Fruit fly (Drosophila melanogaster) whole organism, prepupa: ENCODE measurements around the gene CG46281.

Source experiments
- CG10631 ChIP-seq: fragments of 200-800 bp; sonication (Bioruptor generic); optimal IDR thresholded peaks from 2 replicates; lab custom pipeline; 2016; ENCODE audit warnings: missing biosample characterization, missing genetic modification characterization
- CG15336 ChIP-seq: fragments of 200-800 bp; sonication (Bioruptor generic); IDR thresholded peaks from 2 replicates; pipeline ENCODE4 v1.3.6; 2022; ENCODE audit warnings: missing biosample characterization, missing genetic modification characterization
- CG4318 ChIP-seq: fragments of 200-800 bp; sonication (Bioruptor generic); optimal IDR thresholded peaks from 3 replicates; lab custom pipeline; 2017; ENCODE audit warnings: missing biosample characterization, mild to moderate bottlenecking, missing genetic modification characterization
- Eip78C ChIP-seq: fragments of 200-800 bp; sonication (Bioruptor generic); peaks from one replicate; lab custom pipeline; 2016; ENCODE audit warnings: missing biosample characterization, missing genetic modification characterization
- Eip93F ChIP-seq: fragments of 200-800 bp; sonication (Bioruptor generic); optimal IDR thresholded peaks from 2 replicates; lab custom pipeline; 2016; ENCODE audit warnings: missing biosample characterization, mild to moderate bottlenecking, missing genetic modification characterization
- Met ChIP-seq: fragments of 200-800 bp; sonication (Bioruptor generic); optimal IDR thresholded peaks from 3 replicates; lab custom pipeline; 2016; ENCODE audit warnings: missing biosample characterization, missing genetic modification characterization
- OdsH ChIP-seq: fragments of 200-800 bp; sonication (Bioruptor generic); optimal IDR thresholded peaks from 3 replicates; lab custom pipeline; 2016; ENCODE audit warnings: missing biosample characterization, missing genetic modification characterization
- Sox15 ChIP-seq: fragments of 200-800 bp; sonication (Bioruptor generic); optimal IDR thresholded peaks from 3 replicates; lab custom pipeline; 2016; ENCODE audit warnings: missing biosample characterization, missing genetic modification characterization
- achi ChIP-seq: fragments of 200-800 bp; sonication (Bioruptor generic); optimal IDR thresholded peaks from 3 replicates; lab custom pipeline; 2016; ENCODE audit warnings: missing biosample characterization, missing genetic modification characterization
- eg ChIP-seq: fragments of 200-800 bp; sonication (Bioruptor generic); IDR thresholded peaks from 3 replicates; pipeline ENCODE4 v1.3.6; 2022; ENCODE audit warnings: missing biosample characterization, missing genetic modification characterization
- salr ChIP-seq, 2 experiments: fragments of 200-800 bp; sonication (Bioruptor generic); optimal IDR thresholded peaks; 3 replicates each; lab custom pipeline; 2016 to 2018; ENCODE audit warnings: missing biosample characterization in 2 of 2, missing genetic modification characterization in 2 of 2, mild to moderate bottlenecking in 1 of 2
- svp ChIP-seq: fragments of 200-800 bp; sonication (Bioruptor generic); peaks from one replicate; lab custom pipeline; 2016; ENCODE audit warnings: missing biosample characterization, missing genetic modification characterization

DNA sequence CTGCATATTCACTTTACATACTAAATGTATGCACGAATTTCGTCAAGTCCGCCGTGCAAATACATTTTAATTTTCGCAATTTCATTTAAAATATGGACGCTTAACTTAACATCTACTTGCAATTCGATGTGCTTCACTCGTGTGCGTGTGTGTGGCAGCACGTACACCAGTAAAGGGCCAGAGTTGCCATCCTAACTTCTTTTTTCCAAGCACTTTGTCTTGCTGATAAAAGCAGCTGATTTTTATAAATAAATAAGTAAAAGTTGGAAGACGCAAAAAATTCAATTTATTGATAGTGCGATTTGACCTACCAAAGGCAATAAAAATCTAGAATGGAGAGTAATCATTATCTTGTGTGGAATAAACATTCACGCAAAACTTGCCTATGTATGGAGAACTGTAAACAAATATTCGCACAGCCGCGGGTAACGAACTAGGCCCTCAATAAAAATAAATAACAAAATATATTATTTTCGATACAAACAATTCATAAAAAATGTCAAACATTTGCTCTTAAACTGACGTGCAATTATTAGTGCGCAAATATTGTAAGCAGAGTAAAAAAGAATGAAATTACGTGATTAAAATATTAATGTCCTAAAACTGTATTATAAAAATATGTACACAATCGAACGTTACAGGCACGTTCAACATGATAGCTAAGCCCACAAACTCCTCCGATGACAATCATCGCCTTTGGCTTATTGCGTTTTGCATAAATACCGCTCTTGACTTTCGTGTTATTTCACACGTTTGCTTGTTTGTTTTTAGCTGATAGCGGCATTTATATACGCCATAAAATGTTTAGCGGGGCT lies 47.7 kb downstream of the CG46281 start:
- peak; percentile 63 for TF ChIP-seq OdsH (GFP tag; lab: Kevin White, UChicago)
- peak; percentile 40 for TF ChIP-seq Sox15
- peak; percentile 50 for TF ChIP-seq CG15336 (GFP tag; lab: Robert Waterston, UW)
- peak; percentile 25 to 64 for TF ChIP-seq salr (GFP tag; optimal IDR thresholded peaks at IDR 0.05; lab: Kevin White, UChicago)
- TF ChIP-seq Eip78C (GFP tag; lab: Kevin White, UChicago), result peak; percentile 93
- peak; percentile 49 for TF ChIP-seq CG10631 (GFP tag; lab: Kevin White, UChicago)
- TF ChIP-seq svp (GFP tag; lab: Kevin White, UChicago), result peak; percentile 51
- peak; percentile 43 for TF ChIP-seq Eip93F (GFP tag; lab: Kevin White, UChicago)
- peak; percentile 87 for TF ChIP-seq eg (GFP tag; lab: Robert Waterston, UW)
- peak; percentile 68 for TF ChIP-seq CG4318 (GFP tag; lab: Kevin White, UChicago)
- TF ChIP-seq Met (GFP tag; lab: Kevin White, UChicago), result peak; percentile 65
- peak; percentile 61 for TF ChIP-seq achi (GFP tag; lab: Kevin White, UChicago)
